Fruit fly (Drosophila melanogaster): ENCODE data around the gene CG33301.

Gene CG33301

DNA sequence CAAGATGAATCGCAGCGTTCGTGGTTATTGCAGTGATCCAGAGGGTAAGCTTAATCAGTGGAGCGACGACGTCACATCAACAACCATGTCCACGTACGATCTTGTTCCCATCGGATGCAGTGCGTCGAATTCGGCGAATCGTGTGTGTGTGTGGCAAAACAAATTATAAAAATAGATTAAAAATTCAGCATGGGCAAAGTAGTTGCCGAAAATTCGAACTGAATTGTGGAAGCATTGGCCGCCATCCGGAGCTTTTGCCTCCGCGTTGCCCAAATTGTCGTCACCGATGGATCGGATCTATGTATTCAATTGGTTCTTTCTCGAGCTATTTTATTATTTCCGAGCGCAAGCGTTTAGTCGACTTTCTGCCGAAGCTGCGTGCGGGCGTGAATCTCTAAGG lies 11.1 kb downstream of the CG33301 start, which contains the start of gene Spn31A:
TSS of gene Spn31A (plus strand) at position 301 of the 400 bp plus-strand sequence.
- no peak for TF ChIP-seq CG17801 (GFP tag; optimal IDR thresholded peaks at IDR 0.05; ENCODE audit: partially characterized antibody)

DNA sequence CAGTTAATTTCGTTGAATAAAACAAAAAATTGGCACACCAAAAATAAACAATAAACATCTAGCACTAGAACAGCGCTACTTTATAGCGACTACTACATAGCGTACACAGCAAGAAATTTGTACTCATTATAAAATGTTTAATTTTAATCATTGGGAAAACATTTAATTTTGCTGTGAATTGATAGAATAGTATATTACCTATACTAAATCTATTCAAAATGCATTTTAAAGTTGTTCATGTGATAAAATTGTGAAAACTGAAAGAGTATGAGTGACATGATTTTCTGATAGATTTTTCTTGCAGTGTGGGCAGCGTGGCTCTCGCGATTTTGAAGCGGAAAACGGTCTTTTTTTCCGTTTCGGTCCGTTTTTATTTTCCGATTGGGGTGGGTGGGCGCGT lies 11.9 kb downstream of the CG33301 start:
- no peak for TF ChIP-seq CG17801 (GFP tag; optimal IDR thresholded peaks at IDR 0.05; ENCODE audit: partially characterized antibody)

DNA sequence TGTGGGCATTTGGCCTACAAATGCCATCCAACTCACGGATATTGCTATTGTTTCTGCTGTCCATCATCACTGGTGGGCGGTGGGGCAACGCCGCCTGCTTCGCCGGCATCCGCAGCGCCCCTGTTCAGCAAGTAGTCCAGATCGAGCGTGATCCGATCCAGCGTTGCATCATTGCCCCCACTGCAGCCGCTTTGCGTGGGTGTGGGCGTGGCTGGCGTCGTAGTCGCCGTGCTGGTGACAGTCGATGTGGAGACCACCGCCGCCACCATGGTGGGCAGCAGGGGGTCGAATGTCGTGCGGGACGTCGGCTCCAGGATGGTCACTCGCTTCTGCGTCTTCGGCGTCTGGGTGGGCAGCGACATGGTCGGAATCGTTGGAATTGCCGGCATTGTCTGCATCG lies 15.4 kb downstream of the CG33301 start:
- no peak for TF ChIP-seq CG17801 (GFP tag; optimal IDR thresholded peaks at IDR 0.05; ENCODE audit: partially characterized antibody)

- no peak for TF ChIP-seq CG17801 (GFP tag; optimal IDR thresholded peaks at IDR 0.05; ENCODE audit: partially characterized antibody)
Measured at dm6 chr2L:10092289-10092688, 42.9 kb downstream of the CG33301 start, which contains the start of gene CG13133. Gene CG13133 (minus strand): TSS chr2L:10092389.

- TF ChIP-seq CG17801 (GFP tag; optimal IDR thresholded peaks at IDR 0.05; ENCODE audit: partially characterized antibody): no peak
Measured at dm6 chr2L:10093788-10094187, 44.4 kb downstream of the CG33301 start, which contains the start of gene CG34109. Gene CG34109 (plus strand): TSS chr2L:10094088.

DNA sequence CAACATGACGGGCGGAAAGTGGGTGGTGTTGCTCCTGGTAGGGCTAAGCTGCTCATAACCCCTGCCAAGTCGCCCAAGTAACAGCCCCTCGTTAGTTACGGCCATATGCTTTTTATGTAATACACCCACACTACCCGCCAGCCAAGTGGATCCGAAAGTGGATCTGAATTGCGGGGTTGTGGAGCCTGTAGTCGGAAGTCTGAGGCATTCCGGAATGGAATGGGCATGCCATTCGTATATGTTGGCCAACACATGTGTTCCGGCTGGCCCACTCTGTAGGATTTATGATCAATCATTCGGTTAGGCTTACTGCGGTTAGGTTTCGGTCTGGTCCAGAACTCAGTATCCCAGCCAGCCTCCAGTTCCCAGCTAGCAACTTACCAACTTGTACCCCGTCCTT lies 46.7 kb downstream of the CG33301 start:
- no peak for TF ChIP-seq CG17801 (GFP tag; optimal IDR thresholded peaks at IDR 0.05; ENCODE audit: partially characterized antibody)
